Fruit fly (Drosophila melanogaster): Measurements from ENCODE around the gene put.

Gene put

DNA sequence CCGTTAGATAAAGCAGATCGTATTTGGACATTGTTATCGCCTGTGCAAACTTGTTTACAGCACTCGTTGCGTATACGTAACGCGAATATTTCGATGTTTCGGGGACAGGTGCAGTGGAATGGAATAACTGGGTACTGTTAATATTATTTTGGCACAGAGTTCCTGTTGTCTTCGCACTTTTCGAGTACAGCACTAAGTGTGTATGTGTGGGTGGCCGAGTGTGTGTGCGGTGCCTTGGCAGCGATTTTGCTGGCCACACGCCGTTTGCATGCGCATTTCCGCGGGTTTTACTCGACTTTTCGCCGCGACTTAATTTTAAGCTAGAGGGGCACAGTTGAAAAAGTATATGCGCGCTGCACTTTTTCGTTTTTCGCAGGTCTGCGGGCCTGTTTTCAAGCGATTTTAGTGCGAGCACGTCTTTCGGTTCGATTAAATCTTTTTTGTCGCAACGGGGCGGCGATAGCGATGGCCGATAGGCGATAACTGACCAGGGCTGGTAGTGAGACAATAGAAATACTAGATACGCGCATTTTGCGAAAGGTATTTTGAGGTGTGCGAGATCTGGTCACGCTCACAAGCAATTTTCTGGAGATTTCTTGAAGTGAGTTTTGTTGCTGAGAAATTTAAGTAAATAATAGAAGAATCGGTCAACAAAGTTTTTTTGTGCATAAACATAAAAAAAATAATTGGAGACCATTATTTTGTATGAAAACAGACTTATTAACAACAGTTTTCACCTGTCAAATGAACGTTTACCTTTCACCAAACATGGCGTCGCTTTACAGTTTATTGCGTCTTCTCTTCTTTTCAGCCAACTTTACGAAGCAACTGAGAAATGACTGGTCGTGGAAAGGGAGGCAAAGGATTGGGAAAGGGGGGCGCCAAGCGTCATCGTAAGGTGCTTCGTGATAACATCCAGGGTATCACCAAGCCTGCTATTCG, at the start of gene put, which contains the start of gene His4r:
put (minus strand) TSS at position 489 of the 942 bp plus-strand sequence.
His4r (plus strand) TSS at position 541 of the 942 bp plus-strand sequence.
- TF ChIP-seq CTCF (optimal IDR thresholded peaks at IDR 0.05): peak in 1 of 2 experiments; percentile 15
- no peak for TF ChIP-seq CG8478 (optimal IDR thresholded peaks at IDR 0.05)

DNA sequence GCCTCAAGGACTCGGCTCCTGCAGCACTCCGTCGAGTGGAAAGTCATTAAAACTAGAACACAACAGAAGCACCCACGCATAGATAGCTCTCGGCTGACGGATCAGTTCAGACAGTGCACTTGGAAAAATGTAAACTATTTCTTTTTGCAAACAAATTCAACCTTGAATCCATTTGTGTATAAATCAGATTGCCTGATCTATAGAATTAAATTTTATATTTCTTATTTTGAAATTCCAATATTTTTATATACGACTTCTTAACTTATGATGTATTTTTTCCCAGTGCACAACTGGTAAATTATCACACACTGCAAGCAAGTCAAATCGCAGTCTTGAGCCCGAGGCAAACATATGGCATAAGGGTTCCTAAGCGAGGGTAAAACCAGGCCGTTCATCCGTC, 49.3 kb upstream of the put start:
- TF ChIP-seq CTCF (optimal IDR thresholded peaks at IDR 0.05): no peak
- no peak for TF ChIP-seq CG8478 (optimal IDR thresholded peaks at IDR 0.05)

DNA sequence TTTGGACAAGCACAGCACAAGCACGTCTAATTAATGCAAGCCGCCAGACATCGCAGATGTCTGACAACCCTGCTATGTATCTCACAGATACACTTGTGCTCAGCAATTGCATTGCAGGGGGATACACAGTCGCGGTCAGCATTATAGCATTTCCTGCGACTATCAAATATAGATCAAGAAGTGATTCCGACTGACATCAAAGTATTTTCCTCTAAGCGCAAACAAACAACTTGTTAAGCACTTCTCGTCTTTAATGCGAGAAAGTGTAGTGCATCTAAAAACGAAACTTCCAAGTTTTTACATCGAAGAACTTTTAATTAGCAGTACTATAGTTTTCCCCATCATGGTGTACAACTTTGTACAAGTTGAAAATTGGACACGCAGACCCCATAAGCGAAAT, 47.4 kb upstream of the put start:
- TF ChIP-seq CG8478 (optimal IDR thresholded peaks at IDR 0.05) (no peak), CTCF (optimal IDR thresholded peaks at IDR 0.05) (no peak)

DNA sequence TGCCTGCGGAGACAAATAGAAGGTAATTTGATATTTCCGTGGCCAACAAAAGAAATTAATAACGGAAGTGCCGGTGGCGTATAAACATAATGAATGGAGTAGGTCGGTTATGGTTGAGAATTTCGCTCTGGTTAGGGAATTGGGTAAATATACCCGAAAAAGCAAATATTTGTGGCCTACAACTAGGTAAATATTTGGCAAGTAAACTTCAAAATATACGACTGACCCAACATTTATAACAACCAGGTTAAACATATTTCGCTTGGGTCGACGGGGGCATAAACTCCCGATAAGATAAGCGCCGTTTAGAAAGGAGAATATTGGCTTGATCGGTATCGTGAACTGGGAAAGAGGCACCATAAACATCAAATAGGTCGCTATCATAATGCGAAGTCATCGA, 45.3 kb upstream of the put start:
- no peak for TF ChIP-seq CTCF (optimal IDR thresholded peaks at IDR 0.05)
- TF ChIP-seq CG8478 (optimal IDR thresholded peaks at IDR 0.05): no peak

dm6 chr3R:14662989-14663500, 37.5 kb upstream of the put start, which contains the start of the genes Rad17 and BigH1:
TSS of gene Rad17 (minus strand) at chr3R:14663197.
TSS of gene BigH1 (plus strand) at chr3R:14663450.
- TF ChIP-seq CG8478 (optimal IDR thresholded peaks at IDR 0.05) (no peak), CTCF (optimal IDR thresholded peaks at IDR 0.05) (no peak)

dm6 chr3R:14659354-14659804, 33.9 kb upstream of the put start, which contains the start of gene Hexim:
TSS of gene Hexim (plus strand) at chr3R:14659438.
- no peak for TF ChIP-seq CTCF (optimal IDR thresholded peaks at IDR 0.05)
- TF ChIP-seq CG8478 (optimal IDR thresholded peaks at IDR 0.05): no peak

dm6 chr3R:14658170-14658569, 32.7 kb upstream of the put start:
- TF ChIP-seq CG8478 (optimal IDR thresholded peaks at IDR 0.05) (no peak), CTCF (optimal IDR thresholded peaks at IDR 0.05) (no peak)

DNA sequence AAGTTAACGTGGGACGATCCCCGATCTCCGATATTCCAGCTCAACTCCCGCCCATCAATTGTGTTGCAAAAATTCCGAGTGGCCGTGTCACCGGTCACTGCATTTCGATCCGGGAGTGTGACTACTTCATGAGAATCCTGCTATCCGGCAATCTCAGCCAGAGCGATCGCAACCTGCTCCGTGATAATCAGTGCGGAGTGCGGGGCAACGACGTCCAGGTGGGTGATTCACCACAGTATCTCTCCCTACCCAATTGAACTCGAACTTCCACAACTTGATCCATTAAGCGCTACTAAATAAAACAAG, 32.1 kb upstream of the put start:
- TF ChIP-seq CG8478 (optimal IDR thresholded peaks at IDR 0.05): no peak

- no peak for TF ChIP-seq CTCF (optimal IDR thresholded peaks at IDR 0.05)
- no peak for TF ChIP-seq CG8478 (optimal IDR thresholded peaks at IDR 0.05)
Observed at dm6 chr3R:14656760-14657604, 31.5 kb upstream of the put start, which contains the start of gene CG3505. TSS of gene CG3505 (plus strand) at chr3R:14657447.

dm6 chr3R:14655912-14656700, 30.6 kb upstream of the put start:
- TF ChIP-seq CTCF (optimal IDR thresholded peaks at IDR 0.05) (no peak), CG8478 (optimal IDR thresholded peaks at IDR 0.05) (no peak)

dm6 chr3R:14654976-14655896, 29.7 kb upstream of the put start:
- TF ChIP-seq CG8478 (optimal IDR thresholded peaks at IDR 0.05) (no peak), CTCF (optimal IDR thresholded peaks at IDR 0.05) (no peak)

DNA sequence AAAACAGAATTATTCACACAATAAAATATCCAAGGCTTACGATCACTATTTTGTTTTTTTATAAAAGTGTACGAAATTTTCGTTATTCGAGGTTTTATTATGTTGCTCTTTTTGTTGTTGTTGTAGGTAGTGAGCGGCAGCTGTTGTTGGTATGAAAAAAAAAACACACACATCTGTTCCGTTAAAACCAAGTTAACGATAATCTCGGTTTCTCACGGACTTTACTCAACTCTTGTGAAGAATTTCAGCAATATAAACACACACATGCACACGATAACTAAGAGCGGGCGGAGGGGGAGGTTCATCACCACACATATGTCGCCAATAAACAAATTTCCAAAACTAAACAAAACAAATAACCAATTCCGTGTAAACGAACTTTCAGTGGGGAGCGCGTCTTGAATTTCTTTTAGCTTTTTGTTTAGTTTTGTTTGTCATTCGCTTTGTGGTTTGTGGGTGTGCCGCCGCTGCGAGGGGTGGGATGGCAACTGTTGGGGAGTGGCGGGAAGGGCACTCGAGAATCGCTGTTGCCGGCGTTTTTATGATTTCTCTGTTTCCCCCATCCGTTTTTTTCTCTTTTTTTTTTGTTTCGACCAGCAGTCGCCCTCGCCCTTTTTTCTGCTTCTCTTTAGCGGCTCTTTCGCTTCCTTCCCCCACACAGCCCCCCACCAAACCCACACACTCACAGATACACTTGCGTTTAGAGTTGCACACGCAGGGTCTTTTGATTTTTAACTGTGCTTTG, 28.9 kb upstream of the put start:
- TF ChIP-seq CG8478 (optimal IDR thresholded peaks at IDR 0.05): no peak
